Fruit fly (Drosophila melanogaster): Measurements from ENCODE around the gene ush.
A peak's percentile ranks its signal among the peaks of the same experiment; 100 is the strongest.

Gene ush

dm6 chr2L:490150-491095 lies 14.4 kb downstream of the ush start (continued):
- TF ChIP-seq CG10979 (tag; optimal IDR thresholded peaks at IDR 0.05), result peak; percentile 20
- no peak for TF ChIP-seq CG8281 (tag; optimal IDR thresholded peaks at IDR 0.05)
- peak; percentile 73 for TF ChIP-seq Side (GFP tag; optimal IDR thresholded peaks at IDR 0.05)
- TF ChIP-seq Bdp1 (GFP tag; optimal IDR thresholded peaks at IDR 0.05), result peak; percentile 29
- peak; percentile 2 for TF ChIP-seq Six4 (GFP tag; optimal IDR thresholded peaks at IDR 0.05)
- peak; percentile 33 for TF ChIP-seq CG6765 (GFP tag; optimal IDR thresholded peaks at IDR 0.05)
- peak; percentile 83 for TF ChIP-seq pum (GFP tag; optimal IDR thresholded peaks at IDR 0.05)
- TF ChIP-seq Awh (GFP tag; IDR thresholded peaks at IDR 0.05), result peak; percentile 31
- TF ChIP-seq ab (GFP tag; optimal IDR thresholded peaks at IDR 0.05), result peak; percentile 19
- no peak for TF ChIP-seq CG6254 (GFP tag; optimal IDR thresholded peaks at IDR 0.05)
- no peak; the same call in none of the 2 replicates for TF ChIP-seq sna (GFP tag; IDR thresholded peaks at IDR 0.05; ENCODE audit: partially characterized antibody)
- peak; percentile 60 for TF ChIP-seq CG2116 (GFP tag; optimal IDR thresholded peaks at IDR 0.05)
- TF ChIP-seq cato (GFP tag; optimal IDR thresholded peaks at IDR 0.05; ENCODE audit: borderline replicate concordance), result peak; percentile 25
- no peak for TF ChIP-seq wor (GFP tag; IDR thresholded peaks at IDR 0.05)
- peak; percentile 86 for TF ChIP-seq Nf-YB (GFP tag; optimal IDR thresholded peaks at IDR 0.05)
- no peak for TF ChIP-seq CG14050 (GFP tag; IDR thresholded peaks at IDR 0.05)
- no peak for TF ChIP-seq CG9437 (GFP tag; optimal IDR thresholded peaks at IDR 0.05)
- TF ChIP-seq Tbp (GFP tag; optimal IDR thresholded peaks at IDR 0.05), result no peak
- peak; percentile 63 for TF ChIP-seq CG7839 (tag; optimal IDR thresholded peaks at IDR 0.05)
- TF ChIP-seq Gsc (GFP tag; IDR thresholded peaks at IDR 0.05), result no peak
- no peak for TF ChIP-seq CG15073 (GFP tag; optimal IDR thresholded peaks at IDR 0.05)
- TF ChIP-seq Drgx (GFP tag; IDR thresholded peaks at IDR 0.05), result peak; percentile 38; the same call in 1 of the 2 replicates
- TF ChIP-seq CG1233 (GFP tag; optimal IDR thresholded peaks at IDR 0.05), result peak; percentile 35
- peak; percentile 36; the same call in 1 of the 3 replicates for TF ChIP-seq row (GFP tag; IDR thresholded peaks at IDR 0.05)
- TF ChIP-seq pita (GFP tag; optimal IDR thresholded peaks at IDR 0.05), result peak; percentile 16
- TF ChIP-seq CG11093 (GFP tag; IDR thresholded peaks at IDR 0.05), result no peak
- TF ChIP-seq YL-1 (GFP tag; optimal IDR thresholded peaks at IDR 0.05), result peak; percentile 58
- peak; percentile 51 for TF ChIP-seq PHDP (tag; optimal IDR thresholded peaks at IDR 0.05)
- peak; percentile 86 to 96 for TF ChIP-seq insv (GFP tag; optimal IDR thresholded peaks at IDR 0.05)
- no peak for TF ChIP-seq prd (optimal IDR thresholded peaks at IDR 0.05)
- peak; percentile 71; the same call in 2 of the 3 replicates for TF ChIP-seq prd (GFP tag; IDR thresholded peaks at IDR 0.05)
- peak; percentile 12 for TF ChIP-seq CG8924 (tag; optimal IDR thresholded peaks at IDR 0.05)
- TF ChIP-seq sob (GFP tag; IDR thresholded peaks at IDR 0.05), result peak; percentile 80
- TF ChIP-seq tin (GFP tag; optimal IDR thresholded peaks at IDR 0.05), result peak; percentile 81
- TF ChIP-seq CG17361 (GFP tag; IDR thresholded peaks at IDR 0.05), result peak; percentile 57
- TF ChIP-seq bab2 (GFP tag; optimal IDR thresholded peaks at IDR 0.05), result peak; percentile 84
- 0 out of 2 replicates have a peak, but pooled peaks have one; percentile 23 for TF ChIP-seq esg (GFP tag; conservative IDR thresholded peaks at IDR 0.05)
- TF ChIP-seq CG12071 (GFP tag; optimal IDR thresholded peaks at IDR 0.05), result peak; percentile 61
- TF ChIP-seq dan (GFP tag; IDR thresholded peaks at IDR 0.05), result no peak
- TF ChIP-seq Bgb (GFP tag; IDR thresholded peaks at IDR 0.05; ENCODE audit: partially characterized antibody), result peak; percentile 52; the same call in 1 of the 2 replicates
- TF ChIP-seq emc (GFP tag; optimal IDR thresholded peaks at IDR 0.05), result peak; percentile 64
- TF ChIP-seq CG30020 (tag; optimal IDR thresholded peaks at IDR 0.05), result peak; percentile 34
- peak; percentile 47 for TF ChIP-seq dmrt99B (tag; optimal IDR thresholded peaks at IDR 0.05)
- peak; percentile 40; the same call in 1 of the 2 replicates for TF ChIP-seq ttk (GFP tag; IDR thresholded peaks at IDR 0.05)
- TF ChIP-seq CG7963 (GFP tag; IDR thresholded peaks at IDR 0.05; ENCODE audit: partially characterized antibody), result 0 out of 3 replicates have a peak, but pooled peaks have one; percentile 28
- peak; percentile 51; the same call in 1 of the 2 replicates for TF ChIP-seq gsb (GFP tag; IDR thresholded peaks at IDR 0.05)
- peak; percentile 62 for TF ChIP-seq sug (tag; optimal IDR thresholded peaks at IDR 0.05)
- TF ChIP-seq Dbx (GFP tag; IDR thresholded peaks at IDR 0.05), result peak; percentile 93

Measured in whole organism, embryonic.